Fruit fly (Drosophila melanogaster) whole organism, adult: ENCODE results near the gene CG11882.

Experiments
- CG11617 ChIP-seq: fragments of 200-800 bp; sonication (Bioruptor generic); optimal IDR thresholded peaks from 2 replicates; lab custom pipeline; 2017; ENCODE audit warnings: mild to moderate bottlenecking, missing biosample characterization, missing genetic modification reagents, missing genetic modification characterization
- CG12768 ChIP-seq: fragments of 200-800 bp; sonication (Bioruptor generic); optimal IDR thresholded peaks from 2 replicates; lab custom pipeline; 2017; ENCODE audit warnings: missing biosample characterization, missing genetic modification characterization, mild to moderate bottlenecking, moderate library complexity, missing genetic modification reagents
- CG14711 ChIP-seq: fragments of 200-800 bp; sonication (Bioruptor generic); optimal IDR thresholded peaks from 2 replicates; lab custom pipeline; 2018; ENCODE audit warnings: missing biosample characterization, mild to moderate bottlenecking, missing genetic modification characterization, moderate library complexity
- CG1620 ChIP-seq: fragments of 200-800 bp; sonication (Bioruptor generic); optimal IDR thresholded peaks from 2 replicates; lab custom pipeline; 2016; ENCODE audit warnings: missing biosample characterization, missing genetic modification characterization
- CG33017 ChIP-seq: fragments of 200-800 bp; sonication (Bioruptor generic); optimal IDR thresholded peaks from 2 replicates; lab custom pipeline; 2018; ENCODE audit warnings: missing biosample characterization, mild to moderate bottlenecking, missing genetic modification characterization, moderate library complexity
- CG5204 ChIP-seq: fragments of 200-800 bp; sonication (Bioruptor generic); optimal IDR thresholded peaks from 2 replicates; lab custom pipeline; 2016; ENCODE audit warnings: missing biosample characterization, missing genetic modification characterization
- CG7045 ChIP-seq: fragments of 200-800 bp; sonication (Bioruptor generic); optimal IDR thresholded peaks from 2 replicates; lab custom pipeline; 2017; ENCODE audit warnings: missing biosample characterization, mild to moderate bottlenecking, missing genetic modification characterization
- CG7101 ChIP-seq: fragments of 200-800 bp; sonication (Bioruptor generic); optimal IDR thresholded peaks from 2 replicates; lab custom pipeline; 2018; ENCODE audit warnings: missing biosample characterization, mild to moderate bottlenecking, missing genetic modification characterization, moderate library complexity
- Clk ChIP-seq: fragments of 200-800 bp; sonication (Bioruptor generic); optimal IDR thresholded peaks from 2 replicates; lab custom pipeline; 2017; ENCODE audit warnings: missing biosample characterization, missing genetic modification characterization
- Crg-1 ChIP-seq: fragments of 200-800 bp; sonication (Bioruptor generic); optimal IDR thresholded peaks from 2 replicates; lab custom pipeline; 2016; ENCODE audit warnings: missing biosample characterization, missing genetic modification characterization
- Hr96 ChIP-seq: fragments of 200-800 bp; sonication (Bioruptor generic); optimal IDR thresholded peaks from 2 replicates; lab custom pipeline; 2016; ENCODE audit warnings: missing biosample characterization, missing genetic modification characterization
- Mnt ChIP-seq: fragments of 200-800 bp; sonication (Bioruptor generic); optimal IDR thresholded peaks from 2 replicates; lab custom pipeline; 2016; ENCODE audit warnings: missing biosample characterization, mild to moderate bottlenecking, missing genetic modification characterization
- bab1 ChIP-seq: fragments of 200-800 bp; sonication (Bioruptor generic); optimal IDR thresholded peaks from 3 replicates; lab custom pipeline; 2019; ENCODE audit warnings: missing biosample characterization, mild to moderate bottlenecking, missing genetic modification characterization, moderate library complexity
- cic ChIP-seq: fragments of 200-800 bp; sonication (Bioruptor generic); optimal IDR thresholded peaks from 2 replicates; lab custom pipeline; 2017; ENCODE audit warnings: missing biosample characterization, mild to moderate bottlenecking, missing genetic modification characterization, moderate library complexity
- cnc ChIP-seq, 2 experiments: fragments of >200 bp; optimal IDR thresholded peaks; 2 replicates each; lab custom pipeline; 2017
- kay ChIP-seq: fragments of 200-800 bp; sonication (Bioruptor generic); peaks from one replicate; lab custom pipeline; 2016; ENCODE audit warnings: missing biosample characterization, missing genetic modification characterization, borderline replicate concordance
- ovo ChIP-seq: fragments of 200-800 bp; sonication (Bioruptor generic); optimal IDR thresholded peaks from 2 replicates; lab custom pipeline; 2016; ENCODE audit warnings: missing biosample characterization, missing genetic modification characterization
- pad ChIP-seq: fragments of 200-800 bp; sonication (Bioruptor generic); optimal IDR thresholded peaks from 3 replicates; lab custom pipeline; 2017; ENCODE audit warnings: missing biosample characterization, missing genetic modification characterization, mild to moderate bottlenecking, moderate library complexity, missing genetic modification reagents
- tj ChIP-seq: fragments of 200-800 bp; sonication (Bioruptor generic); optimal IDR thresholded peaks from 3 replicates; lab custom pipeline; 2017; ENCODE audit warnings: missing biosample characterization, mild to moderate bottlenecking, missing genetic modification characterization, moderate library complexity
- toe ChIP-seq: fragments of 200-800 bp; sonication (Bioruptor generic); optimal IDR thresholded peaks from 2 replicates; lab custom pipeline; 2016; ENCODE audit warnings: missing biosample characterization, missing genetic modification characterization

CG11882 gene

dm6 chr3R:29122817-29123611 is 25.0 kb downstream of the CG11882 start, which contains the start of the genes yem and Ctl2:
Gene yem, minus strand, starts transcription at chr3R:29122879.
Gene Ctl2, plus strand, starts transcription at chr3R:29123370.
- TF ChIP-seq Clk (GFP tag; lab: Kevin White, UChicago): peak; percentile 88
- peak; percentile 66 for TF ChIP-seq pad (GFP tag; lab: Kevin White, UChicago)
- peak; percentile 76 for TF ChIP-seq CG11617 (GFP tag; lab: Kevin White, UChicago)
- TF ChIP-seq CG14711: peak; percentile 30
- peak; percentile 77 for TF ChIP-seq bab1 (GFP tag; lab: Kevin White, UChicago)
- peak; percentile 65 for TF ChIP-seq cic
- peak; percentile 71 for TF ChIP-seq CG7045
- peak; percentile 45 for TF ChIP-seq CG33017 (tag; lab: Kevin White, UChicago)
- peak; percentile 84 for TF ChIP-seq Mnt (GFP tag; lab: Kevin White, UChicago)
- TF ChIP-seq CG12768 (GFP tag; lab: Kevin White, UChicago): peak; percentile 59
- TF ChIP-seq ovo: peak; percentile 68
- TF ChIP-seq cnc (optimal IDR thresholded peaks at IDR 0.05; lab: Kevin White, UChicago): no peak
- no peak for TF ChIP-seq CG5204 (GFP tag; lab: Kevin White, UChicago)
- peak; percentile 75 for TF ChIP-seq Crg-1 (GFP tag; lab: Kevin White, UChicago)
- TF ChIP-seq Hr96: peak; percentile 87
- peak; percentile 92 for TF ChIP-seq toe (GFP tag; lab: Kevin White, UChicago)
- peak; percentile 76 for TF ChIP-seq CG1620 (GFP tag; lab: Kevin White, UChicago)
- peak; percentile 95 for TF ChIP-seq tj (GFP tag; lab: Kevin White, UChicago)
- peak; percentile 70 for TF ChIP-seq CG7101 (tag; lab: Kevin White, UChicago)
- no peak for TF ChIP-seq kay (GFP tag; lab: Kevin White, UChicago)

dm6 chr3R:29116167-29116725 is 31.7 kb downstream of the CG11882 start, which contains the start of gene Atg14:
Gene Atg14, plus strand, starts transcription at chr3R:29116391.
- TF ChIP-seq cnc (optimal IDR thresholded peaks at IDR 0.05; lab: Kevin White, UChicago): no peak
- TF ChIP-seq Hr96: peak; percentile 40
- peak; percentile 12 for TF ChIP-seq CG33017 (tag; lab: Kevin White, UChicago)
- no peak for TF ChIP-seq tj (GFP tag; lab: Kevin White, UChicago)
- peak; percentile 34 for TF ChIP-seq CG14711
- no peak for TF ChIP-seq CG5204 (GFP tag; lab: Kevin White, UChicago)
- TF ChIP-seq CG7101 (tag; lab: Kevin White, UChicago): peak; percentile 57
- TF ChIP-seq kay (GFP tag; lab: Kevin White, UChicago): no peak
- no peak for TF ChIP-seq ovo
- peak; percentile 58 for TF ChIP-seq Mnt (GFP tag; lab: Kevin White, UChicago)
- TF ChIP-seq Clk (GFP tag; lab: Kevin White, UChicago): no peak
- TF ChIP-seq Crg-1 (GFP tag; lab: Kevin White, UChicago): peak; percentile 40
- TF ChIP-seq CG12768 (GFP tag; lab: Kevin White, UChicago): peak; percentile 44
- peak; percentile 52 for TF ChIP-seq pad (GFP tag; lab: Kevin White, UChicago)
- no peak for TF ChIP-seq CG7045
- TF ChIP-seq CG11617 (GFP tag; lab: Kevin White, UChicago): no peak
- TF ChIP-seq toe (GFP tag; lab: Kevin White, UChicago): no peak
- TF ChIP-seq cic: peak; percentile 37
- TF ChIP-seq bab1 (GFP tag; lab: Kevin White, UChicago): peak; percentile 47
- TF ChIP-seq CG1620 (GFP tag; lab: Kevin White, UChicago): peak; percentile 12

dm6 chr3R:29113392-29113791 is 34.6 kb downstream of the CG11882 start:
- no peak for TF ChIP-seq kay (GFP tag; lab: Kevin White, UChicago)
- no peak for TF ChIP-seq CG12768 (GFP tag; lab: Kevin White, UChicago)
- TF ChIP-seq CG33017 (tag; lab: Kevin White, UChicago): no peak
- no peak for TF ChIP-seq toe (GFP tag; lab: Kevin White, UChicago)
- no peak for TF ChIP-seq CG11617 (GFP tag; lab: Kevin White, UChicago)
- TF ChIP-seq CG7045: no peak
- no peak for TF ChIP-seq Hr96
- TF ChIP-seq tj (GFP tag; lab: Kevin White, UChicago): no peak
- no peak for TF ChIP-seq Mnt (GFP tag; lab: Kevin White, UChicago)
- TF ChIP-seq CG7101 (tag; lab: Kevin White, UChicago): no peak
- no peak for TF ChIP-seq cnc (optimal IDR thresholded peaks at IDR 0.05; lab: Kevin White, UChicago)
- TF ChIP-seq Crg-1 (GFP tag; lab: Kevin White, UChicago): no peak
- TF ChIP-seq CG1620 (GFP tag; lab: Kevin White, UChicago): no peak
- TF ChIP-seq CG14711: no peak
- no peak for TF ChIP-seq pad (GFP tag; lab: Kevin White, UChicago)
- TF ChIP-seq Clk (GFP tag; lab: Kevin White, UChicago): no peak

dm6 chr3R:29112398-29113150 is 35.4 kb downstream of the CG11882 start, which contains the start of the genes alpha-Man-Ib and Pdhb:
Gene alpha-Man-Ib, minus strand, starts transcription at chr3R:29112822.
Gene Pdhb, plus strand, starts transcription at chr3R:29113071.
- TF ChIP-seq Clk (GFP tag; lab: Kevin White, UChicago) (peak; percentile 50), CG14711 (peak; percentile 74), CG12768 (GFP tag; lab: Kevin White, UChicago) (peak; percentile 71), CG11617 (GFP tag; lab: Kevin White, UChicago) (peak; percentile 73), CG7045 (peak; percentile 78), toe (GFP tag; lab: Kevin White, UChicago) (no peak), Crg-1 (GFP tag; lab: Kevin White, UChicago) (peak; percentile 59), cic (peak; percentile 22), tj (GFP tag; lab: Kevin White, UChicago) (peak; percentile 63), CG7101 (tag; lab: Kevin White, UChicago) (peak; percentile 85), Mnt (GFP tag; lab: Kevin White, UChicago) (peak; percentile 71), bab1 (GFP tag; lab: Kevin White, UChicago) (peak; percentile 78), kay (GFP tag; lab: Kevin White, UChicago) (no peak), CG5204 (GFP tag; lab: Kevin White, UChicago) (no peak), CG1620 (GFP tag; lab: Kevin White, UChicago) (peak; percentile 64), ovo (peak; percentile 60), cnc (optimal IDR thresholded peaks at IDR 0.05; lab: Kevin White, UChicago) (no peak), Hr96 (peak; percentile 41), CG33017 (tag; lab: Kevin White, UChicago) (peak; percentile 72), pad (GFP tag; lab: Kevin White, UChicago) (peak; percentile 56)
